Fruit fly (Drosophila melanogaster) whole organism, wandering third instar larva: ENCODE data around the gene Suv3.

Experiments
- Abd-B ChIP-seq: fragments of >200 bp; optimal IDR thresholded peaks from 2 replicates; lab custom pipeline; 2017; ENCODE audit warnings: missing biosample characterization, missing genetic modification characterization
- CG32264 ChIP-seq: fragments of 200-800 bp; sonication (Bioruptor generic); optimal IDR thresholded peaks from 2 replicates; lab custom pipeline; 2016; ENCODE audit warnings: missing biosample characterization, missing genetic modification characterization
- CG9705 ChIP-seq: fragments of 200-800 bp; sonication (Bioruptor generic); optimal IDR thresholded peaks from 2 replicates; lab custom pipeline; 2018; ENCODE audit warnings: missing biosample characterization, mild to moderate bottlenecking, missing genetic modification characterization
- Dif ChIP-seq: fragments of 200-275, 200-300 bp; sonication (Bioruptor generic); optimal IDR thresholded peaks from 2 replicates; lab custom pipeline; 2018; ENCODE audit warnings: missing biosample characterization, missing genetic modification characterization; ENCODE audit not compliant: partially characterized antibody
- GATAd ChIP-seq: sonication (Bioruptor generic); optimal IDR thresholded peaks from 2 replicates; lab custom pipeline; 2016; ENCODE audit warnings: missing biosample characterization, missing genetic modification characterization
- Hnf4 ChIP-seq: fragments of 200-800 bp; sonication (Bioruptor generic); optimal IDR thresholded peaks from 2 replicates; lab custom pipeline; 2016; ENCODE audit warnings: missing biosample characterization, mild to moderate bottlenecking, missing genetic modification characterization
- Hr78 ChIP-seq: fragments of >200 bp; optimal IDR thresholded peaks from 2 replicates; lab custom pipeline; 2017; ENCODE audit warnings: missing biosample characterization, missing genetic modification characterization
- Hr83 ChIP-seq: fragments of 200-300 bp; sonication (Bioruptor generic); optimal IDR thresholded peaks from 2 replicates; lab custom pipeline; 2016; ENCODE audit warnings: missing biosample characterization, mild to moderate bottlenecking, missing genetic modification characterization, moderate library complexity; ENCODE audit not compliant: poor library complexity, severe bottlenecking
- Jra ChIP-seq: sonication (Bioruptor generic); optimal IDR thresholded peaks from 2 replicates; lab custom pipeline; 2016; ENCODE audit warnings: missing biosample characterization, missing genetic modification characterization
- Myc ChIP-seq: fragments of >200 bp; optimal IDR thresholded peaks from 2 replicates; lab custom pipeline; 2017
- N ChIP-seq: fragments of >200 bp; optimal IDR thresholded peaks from 2 replicates; lab custom pipeline; 2018; ENCODE audit warnings: missing biosample characterization, missing external identifiers, missing genetic modification characterization
- OdsH ChIP-seq: fragments of 200-800 bp; sonication (Bioruptor generic); optimal IDR thresholded peaks from 2 replicates; lab custom pipeline; 2016; ENCODE audit warnings: missing biosample characterization, mild to moderate bottlenecking, missing genetic modification characterization
- Rel ChIP-seq, 2 experiments: fragments of 200-800 bp; sonication (Bioruptor generic) in 1 of 2; optimal IDR thresholded peaks; 2 replicates in 1 of 2; 3 replicates in 1 of 2; lab custom pipeline; 2016 to 2019; ENCODE audit warnings: mild to moderate bottlenecking in 2 of 2, missing biosample characterization in 2 of 2, missing genetic modification characterization in 2 of 2, moderate library complexity in 1 of 2
- Sp1 ChIP-seq: fragments of 200-800 bp; sonication (Bioruptor generic); optimal IDR thresholded peaks from 3 replicates; lab custom pipeline; 2019; ENCODE audit warnings: missing biosample characterization, mild to moderate bottlenecking, missing genetic modification characterization, moderate library complexity
- Vsx2 ChIP-seq: fragments of 200-300, 225-300 bp; sonication (Bioruptor generic); optimal IDR thresholded peaks from 2 replicates; lab custom pipeline; 2018; ENCODE audit warnings: missing biosample characterization, missing genetic modification characterization; ENCODE audit not compliant: partially characterized antibody
- br ChIP-seq: fragments of 200-800 bp; sonication (Bioruptor generic); optimal IDR thresholded peaks from 2 replicates; lab custom pipeline; 2016; ENCODE audit warnings: missing biosample characterization, missing genetic modification characterization
- brk ChIP-seq: fragments of 200-800 bp; sonication (Bioruptor generic); optimal IDR thresholded peaks from 2 replicates; lab custom pipeline; 2016; ENCODE audit warnings: missing biosample characterization, mild to moderate bottlenecking, missing genetic modification characterization
- dl ChIP-seq, 2 experiments: fragments of 175-275, 200-275 bp in 1 of 2; fragments of 200-275 bp in 1 of 2; sonication (Bioruptor generic); optimal IDR thresholded peaks; lab custom pipeline; 2018; ENCODE audit warnings: mild to moderate bottlenecking in 2 of 2, missing biosample characterization in 2 of 2, missing genetic modification characterization in 2 of 2, moderate library complexity in 2 of 2; ENCODE audit not compliant: partially characterized antibody in 2 of 2, insufficient read depth in 1 of 2
- dmrt93B ChIP-seq: fragments of 200-800 bp; sonication (Bioruptor generic); optimal IDR thresholded peaks from 2 replicates; lab custom pipeline; 2018; ENCODE audit warnings: missing biosample characterization, mild to moderate bottlenecking, missing genetic modification characterization
- dsf ChIP-seq: sonication (Bioruptor generic); optimal IDR thresholded peaks from 2 replicates; lab custom pipeline; 2016; ENCODE audit warnings: missing biosample characterization, missing genetic modification characterization, borderline replicate concordance
- ey ChIP-seq: fragments of 200-800 bp; sonication (Bioruptor generic); optimal IDR thresholded peaks from 2 replicates; lab custom pipeline; 2016; ENCODE audit warnings: missing biosample characterization, missing genetic modification characterization
- fru ChIP-seq: fragments of 200-800 bp; sonication (Bioruptor generic); optimal IDR thresholded peaks from 3 replicates; lab custom pipeline; 2016; ENCODE audit warnings: missing biosample characterization, mild to moderate bottlenecking, missing genetic modification characterization
- lola ChIP-seq: fragments of >200 bp; optimal IDR thresholded peaks from 2 replicates; lab custom pipeline; 2017; ENCODE audit warnings: missing biosample characterization, missing genetic modification characterization
- pan ChIP-seq: fragments of >200 bp; optimal IDR thresholded peaks from 2 replicates; lab custom pipeline; 2017
- psq ChIP-seq: fragments of 200-800 bp; sonication (Bioruptor generic); optimal IDR thresholded peaks from 3 replicates; lab custom pipeline; 2017; ENCODE audit warnings: missing biosample characterization, mild to moderate bottlenecking, missing genetic modification characterization, moderate library complexity
- rgr ChIP-seq: fragments of 200-800 bp; sonication (Bioruptor generic); optimal IDR thresholded peaks from 3 replicates; lab custom pipeline; 2016; ENCODE audit warnings: missing biosample characterization, mild to moderate bottlenecking, missing genetic modification characterization
- sage ChIP-seq: fragments of 200-800 bp; sonication (Bioruptor generic); optimal IDR thresholded peaks from 2 replicates; lab custom pipeline; 2016; ENCODE audit warnings: missing biosample characterization, mild to moderate bottlenecking, missing genetic modification characterization
- sv ChIP-seq: fragments of 200-800 bp; sonication (Bioruptor generic); optimal IDR thresholded peaks from 3 replicates; lab custom pipeline; 2016; ENCODE audit warnings: missing biosample characterization, missing genetic modification characterization
- usp ChIP-seq: fragments of >200 bp; optimal IDR thresholded peaks from 2 replicates; lab custom pipeline; 2017; ENCODE audit warnings: missing biosample characterization, missing genetic modification characterization

Gene Suv3

DNA sequence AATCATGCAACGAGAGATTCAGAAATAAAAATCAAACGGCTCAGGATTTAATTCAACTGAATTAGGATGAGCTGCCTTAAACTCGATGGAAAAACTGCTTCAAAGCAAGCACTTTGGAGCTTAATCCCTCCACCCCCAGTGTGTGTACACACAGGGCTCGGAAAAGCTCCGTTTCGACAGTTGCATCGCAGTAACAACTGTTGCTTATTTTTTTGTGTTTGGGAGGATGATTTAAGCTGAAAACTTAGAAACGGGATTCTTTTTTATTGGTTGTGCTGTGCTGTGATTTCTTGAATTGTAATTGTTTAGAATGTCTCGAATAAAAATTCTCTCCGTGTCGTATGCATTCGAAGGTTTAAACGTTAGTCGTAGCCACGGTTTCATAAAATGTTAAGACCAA lies 7.6 kb downstream of the Suv3 start, which contains the start of gene Syt14:
Gene Syt14 (minus strand): TSS at position 71 of the 400 bp plus-strand sequence.
- TF ChIP-seq Hr78 (GFP tag; lab: Kevin White, UChicago) (no peak), Hnf4 (GFP tag; lab: Kevin White, UChicago) (no peak), Jra (no peak), dsf (no peak), CG32264 (GFP tag; lab: Kevin White, UChicago) (no peak), ey (no peak)

DNA sequence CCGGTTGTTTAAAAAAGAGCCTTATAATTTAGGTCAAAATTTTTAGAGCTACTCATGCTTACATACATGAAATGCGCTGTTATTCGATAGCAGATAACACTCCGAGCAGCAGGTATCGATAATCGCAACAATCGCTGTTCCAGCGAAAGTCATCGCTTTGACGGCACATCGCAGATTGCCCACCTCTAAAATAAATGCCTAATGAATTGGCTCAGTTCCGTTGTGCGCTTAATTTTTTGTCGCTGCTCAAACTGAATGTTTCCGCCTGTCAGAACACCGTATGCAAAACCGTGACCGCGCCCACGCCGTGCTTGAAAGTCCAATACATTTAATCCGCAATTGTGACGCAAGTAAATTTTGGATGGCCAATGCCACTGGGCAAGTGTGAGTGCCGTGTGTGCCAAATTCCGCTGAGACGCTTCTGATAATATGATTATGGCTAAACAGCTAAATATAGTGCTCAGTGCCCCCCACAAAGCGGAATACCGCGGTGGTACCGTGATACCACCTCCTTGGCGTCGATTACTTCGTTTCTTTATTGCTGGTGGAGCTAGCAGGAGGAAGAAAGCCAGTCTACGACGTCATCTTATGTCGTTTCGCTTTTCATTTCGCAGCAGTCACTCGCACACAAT lies 8.3 kb downstream of the Suv3 start, which contains the start of gene CG9795:
Gene CG9795 (plus strand): TSS at position 177 of the 632 bp plus-strand sequence.
- TF ChIP-seq sage (GFP tag; lab: Kevin White, UChicago) (no peak), Myc (lab: Kevin White, UChicago) (no peak), dmrt93B (no peak), Sp1 (GFP tag; lab: Kevin White, UChicago) (no peak), brk (GFP tag; lab: Kevin White, UChicago) (no peak), Jra (peak; percentile 27), Hr83 (GFP tag; lab: Kevin White, UChicago) (peak; percentile 30), Rel (GFP tag; optimal IDR thresholded peaks at IDR 0.05; lab: Kevin White, UChicago) (no peak), Rel (tag; optimal IDR thresholded peaks at IDR 0.05; lab: Kevin White, UChicago) (peak; percentile 46), pan (no peak), ey (no peak), OdsH (peak; percentile 37), br (GFP tag; lab: Kevin White, UChicago) (peak; percentile 32), dl (GFP tag; optimal IDR thresholded peaks at IDR 0.05; lab: Kevin White, UChicago; ENCODE audit: insufficient read depth in 1 of 2, partially characterized antibody in 2 of 2) (no peak)

DNA sequence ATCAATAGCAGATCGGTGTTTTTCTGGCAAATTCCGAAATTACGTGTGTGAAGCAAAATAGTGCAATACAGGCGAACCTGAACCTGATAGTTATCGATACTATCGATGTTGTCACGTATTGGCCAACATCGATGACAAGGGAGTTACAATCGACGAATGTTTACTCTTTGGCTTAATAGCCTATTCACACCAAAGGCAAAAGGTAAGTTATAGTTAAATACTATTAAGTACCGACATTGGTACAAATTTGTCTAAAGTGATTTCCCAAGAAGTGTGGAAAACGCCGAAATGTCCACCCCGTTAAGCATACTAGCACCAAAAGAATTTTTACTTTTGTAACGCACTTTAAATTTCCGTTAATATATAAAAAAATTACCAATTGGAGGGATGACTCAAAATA lies 22.6 kb downstream of the Suv3 start, which contains the start of gene CG9776:
Gene CG9776 (minus strand): TSS at position 108 of the 400 bp plus-strand sequence.
- TF ChIP-seq usp (GFP tag; lab: Kevin White, UChicago) (no peak), dsf (peak; percentile 1), sv (GFP tag; lab: Kevin White, UChicago) (peak; percentile 49), Hr83 (GFP tag; lab: Kevin White, UChicago) (peak; percentile 50), N (GFP tag; lab: Kevin White, UChicago) (peak; percentile 98), psq (GFP tag; lab: Kevin White, UChicago) (no peak), CG9705 (peak; percentile 32), Hr78 (GFP tag; lab: Kevin White, UChicago) (peak; percentile 88), sage (GFP tag; lab: Kevin White, UChicago) (no peak)

dm6 chr3R:4334798-4335197 lies 23.4 kb downstream of the Suv3 start, which contains the start of gene CG14645:
CG14645 (plus strand) TSS chr3R:4335098.
- no peak for TF ChIP-seq Myc (lab: Kevin White, UChicago)
- no peak for TF ChIP-seq CG9705
- TF ChIP-seq usp (GFP tag; lab: Kevin White, UChicago): no peak
- TF ChIP-seq Hnf4 (GFP tag; lab: Kevin White, UChicago): no peak
- no peak for TF ChIP-seq dl (GFP tag; optimal IDR thresholded peaks at IDR 0.05; lab: Kevin White, UChicago; ENCODE audit: insufficient read depth in 1 of 2, partially characterized antibody in 2 of 2)
- TF ChIP-seq dsf: no peak
- no peak for TF ChIP-seq ey

DNA sequence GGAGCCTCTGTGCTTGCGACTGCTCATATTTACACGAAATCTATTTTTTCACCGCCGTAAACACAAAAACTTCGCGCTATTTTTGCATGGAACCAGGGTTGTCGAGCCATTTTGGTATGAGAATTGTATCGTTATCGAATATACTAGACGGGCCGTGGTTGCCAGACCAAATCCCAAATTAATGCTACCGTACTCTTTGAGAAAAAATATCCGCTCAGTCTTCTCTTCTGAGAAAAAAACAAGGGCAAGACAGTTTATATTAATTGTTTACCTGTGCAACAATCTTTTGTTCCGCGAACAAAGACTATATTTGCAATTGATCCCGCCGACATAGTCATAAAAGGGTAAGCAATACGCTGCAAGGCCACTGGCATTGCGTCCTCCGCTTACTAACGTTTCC lies 26.2 kb downstream of the Suv3 start, which contains the start of the genes Skp2 and CG1103:
Gene Skp2 (minus strand): TSS at position 95 of the 400 bp plus-strand sequence.
Gene CG1103 (plus strand): TSS at position 176 of the 400 bp plus-strand sequence.
- no peak for TF ChIP-seq Vsx2 (GFP tag; lab: Kevin White, UChicago)
- no peak for TF ChIP-seq rgr (GFP tag; lab: Kevin White, UChicago)
- no peak for TF ChIP-seq Myc (lab: Kevin White, UChicago)
- no peak for TF ChIP-seq usp (GFP tag; lab: Kevin White, UChicago)
- TF ChIP-seq lola: no peak
- TF ChIP-seq Dif (GFP tag; lab: Kevin White, UChicago): no peak
- no peak for TF ChIP-seq Abd-B
- TF ChIP-seq Sp1 (GFP tag; lab: Kevin White, UChicago): no peak
- no peak for TF ChIP-seq dl (GFP tag; optimal IDR thresholded peaks at IDR 0.05; lab: Kevin White, UChicago; ENCODE audit: insufficient read depth in 1 of 2, partially characterized antibody in 2 of 2)
- TF ChIP-seq ey: no peak
- TF ChIP-seq GATAd (GFP tag; lab: Kevin White, UChicago): no peak
- no peak for TF ChIP-seq fru
- TF ChIP-seq sv (GFP tag; lab: Kevin White, UChicago): no peak
- TF ChIP-seq brk (GFP tag; lab: Kevin White, UChicago): no peak
